Fruit fly (Drosophila melanogaster) whole organism, adult: Measurements from ENCODE around the gene Sfp24C1.

Experiments
- CG11617 ChIP-seq: fragments of 200-800 bp; sonication (Bioruptor generic); optimal IDR thresholded peaks from 2 replicates; lab custom pipeline; 2017; ENCODE audit warnings: mild to moderate bottlenecking, missing biosample characterization, missing genetic modification reagents, missing genetic modification characterization
- CG12768 ChIP-seq: fragments of 200-800 bp; sonication (Bioruptor generic); optimal IDR thresholded peaks from 2 replicates; lab custom pipeline; 2017; ENCODE audit warnings: missing biosample characterization, missing genetic modification characterization, mild to moderate bottlenecking, moderate library complexity, missing genetic modification reagents
- CG14711 ChIP-seq: fragments of 200-800 bp; sonication (Bioruptor generic); optimal IDR thresholded peaks from 2 replicates; lab custom pipeline; 2018; ENCODE audit warnings: missing biosample characterization, mild to moderate bottlenecking, missing genetic modification characterization, moderate library complexity
- CG1620 ChIP-seq: fragments of 200-800 bp; sonication (Bioruptor generic); optimal IDR thresholded peaks from 2 replicates; lab custom pipeline; 2016; ENCODE audit warnings: missing biosample characterization, missing genetic modification characterization
- CG33017 ChIP-seq: fragments of 200-800 bp; sonication (Bioruptor generic); optimal IDR thresholded peaks from 2 replicates; lab custom pipeline; 2018; ENCODE audit warnings: missing biosample characterization, mild to moderate bottlenecking, missing genetic modification characterization, moderate library complexity
- CG5204 ChIP-seq: fragments of 200-800 bp; sonication (Bioruptor generic); optimal IDR thresholded peaks from 2 replicates; lab custom pipeline; 2016; ENCODE audit warnings: missing biosample characterization, missing genetic modification characterization
- CG7045 ChIP-seq: fragments of 200-800 bp; sonication (Bioruptor generic); optimal IDR thresholded peaks from 2 replicates; lab custom pipeline; 2017; ENCODE audit warnings: missing biosample characterization, mild to moderate bottlenecking, missing genetic modification characterization
- CG7101 ChIP-seq: fragments of 200-800 bp; sonication (Bioruptor generic); optimal IDR thresholded peaks from 2 replicates; lab custom pipeline; 2018; ENCODE audit warnings: missing biosample characterization, mild to moderate bottlenecking, missing genetic modification characterization, moderate library complexity
- Clk ChIP-seq: fragments of 200-800 bp; sonication (Bioruptor generic); optimal IDR thresholded peaks from 2 replicates; lab custom pipeline; 2017; ENCODE audit warnings: missing biosample characterization, missing genetic modification characterization
- Crg-1 ChIP-seq: fragments of 200-800 bp; sonication (Bioruptor generic); optimal IDR thresholded peaks from 2 replicates; lab custom pipeline; 2016; ENCODE audit warnings: missing biosample characterization, missing genetic modification characterization
- Hr96 ChIP-seq: fragments of 200-800 bp; sonication (Bioruptor generic); optimal IDR thresholded peaks from 2 replicates; lab custom pipeline; 2016; ENCODE audit warnings: missing biosample characterization, missing genetic modification characterization
- Mnt ChIP-seq: fragments of 200-800 bp; sonication (Bioruptor generic); optimal IDR thresholded peaks from 2 replicates; lab custom pipeline; 2016; ENCODE audit warnings: missing biosample characterization, mild to moderate bottlenecking, missing genetic modification characterization
- bab1 ChIP-seq: fragments of 200-800 bp; sonication (Bioruptor generic); optimal IDR thresholded peaks from 3 replicates; lab custom pipeline; 2019; ENCODE audit warnings: missing biosample characterization, mild to moderate bottlenecking, missing genetic modification characterization, moderate library complexity
- cic ChIP-seq: fragments of 200-800 bp; sonication (Bioruptor generic); optimal IDR thresholded peaks from 2 replicates; lab custom pipeline; 2017; ENCODE audit warnings: missing biosample characterization, mild to moderate bottlenecking, missing genetic modification characterization, moderate library complexity
- cnc ChIP-seq, 2 experiments: fragments of >200 bp; optimal IDR thresholded peaks; 2 replicates each; lab custom pipeline; 2017
- kay ChIP-seq: fragments of 200-800 bp; sonication (Bioruptor generic); peaks from one replicate; lab custom pipeline; 2016; ENCODE audit warnings: missing biosample characterization, missing genetic modification characterization, borderline replicate concordance
- ovo ChIP-seq: fragments of 200-800 bp; sonication (Bioruptor generic); optimal IDR thresholded peaks from 2 replicates; lab custom pipeline; 2016; ENCODE audit warnings: missing biosample characterization, missing genetic modification characterization
- pad ChIP-seq: fragments of 200-800 bp; sonication (Bioruptor generic); optimal IDR thresholded peaks from 3 replicates; lab custom pipeline; 2017; ENCODE audit warnings: missing biosample characterization, missing genetic modification characterization, mild to moderate bottlenecking, moderate library complexity, missing genetic modification reagents
- tj ChIP-seq: fragments of 200-800 bp; sonication (Bioruptor generic); optimal IDR thresholded peaks from 3 replicates; lab custom pipeline; 2017; ENCODE audit warnings: missing biosample characterization, mild to moderate bottlenecking, missing genetic modification characterization, moderate library complexity
- toe ChIP-seq: fragments of 200-800 bp; sonication (Bioruptor generic); optimal IDR thresholded peaks from 2 replicates; lab custom pipeline; 2016; ENCODE audit warnings: missing biosample characterization, missing genetic modification characterization

Gene Sfp24C1

DNA sequence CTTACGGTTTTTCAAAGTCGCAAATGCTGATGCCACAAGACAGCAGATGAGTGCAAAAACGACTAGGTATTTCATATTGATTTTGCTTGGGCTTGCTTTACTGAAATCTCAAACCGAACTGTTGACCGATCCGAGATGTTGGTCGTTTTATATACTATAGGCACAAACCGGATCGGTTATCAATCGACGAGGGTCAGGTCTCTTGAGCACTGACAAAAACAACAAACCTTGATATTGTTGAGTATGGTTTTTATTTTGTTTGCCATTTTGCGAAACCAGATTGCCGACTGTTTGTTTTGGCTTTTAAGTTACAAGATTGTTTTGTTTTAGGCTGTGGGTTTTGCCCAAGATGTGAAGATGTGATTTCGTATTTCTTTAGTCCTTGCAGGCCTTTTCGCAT is 8.0 kb upstream of the Sfp24C1 start, which contains the start of gene CG16704:
Gene CG16704 (minus strand): TSS at position 122 of the 400 bp plus-strand sequence.
- TF ChIP-seq toe (GFP tag; lab: Kevin White, UChicago) = no peak
- TF ChIP-seq kay = no peak
- TF ChIP-seq cic (GFP tag; lab: Kevin White, UChicago) = no peak
- TF ChIP-seq CG1620 (GFP tag; lab: Kevin White, UChicago) = no peak
- no peak for TF ChIP-seq CG14711 (tag; lab: Kevin White, UChicago)
- TF ChIP-seq CG5204 (GFP tag; lab: Kevin White, UChicago) = no peak
- TF ChIP-seq CG7101 (tag; lab: Kevin White, UChicago) = no peak
- TF ChIP-seq Clk = no peak
- no peak for TF ChIP-seq CG12768
- no peak for TF ChIP-seq cnc (optimal IDR thresholded peaks at IDR 0.05; lab: Kevin White, UChicago)
- no peak for TF ChIP-seq ovo
- no peak for TF ChIP-seq CG33017 (tag; lab: Kevin White, UChicago)
- TF ChIP-seq Mnt (GFP tag; lab: Kevin White, UChicago) = no peak
- no peak for TF ChIP-seq CG7045 (GFP tag; lab: Kevin White, UChicago)
- no peak for TF ChIP-seq CG11617 (GFP tag; lab: Kevin White, UChicago)
- no peak for TF ChIP-seq Hr96
- no peak for TF ChIP-seq pad (GFP tag; lab: Kevin White, UChicago)
- TF ChIP-seq Crg-1 (GFP tag; lab: Kevin White, UChicago) = no peak

DNA sequence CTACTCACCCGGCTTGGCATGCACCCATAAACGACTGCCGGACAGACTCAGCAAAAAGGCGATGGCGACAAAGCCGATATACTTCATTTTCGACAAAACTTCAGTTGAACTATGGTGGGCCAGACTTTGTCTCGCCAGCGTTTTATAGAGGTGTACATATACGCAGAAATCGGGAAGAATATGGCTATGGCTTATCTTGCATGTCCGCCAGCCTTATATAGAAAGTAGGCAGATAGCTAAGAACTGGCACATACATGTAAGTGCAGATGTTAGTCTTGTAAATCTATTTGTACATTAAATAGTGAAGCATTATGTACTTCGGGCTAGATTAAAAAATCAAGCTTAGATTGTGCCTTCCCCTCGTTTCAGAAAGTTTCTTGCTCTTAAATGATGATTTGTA is 7.4 kb upstream of the Sfp24C1 start, which contains the start of gene CG3513:
Gene CG3513 (minus strand): TSS at position 101 of the 400 bp plus-strand sequence.
- TF ChIP-seq Clk (no peak), toe (GFP tag; lab: Kevin White, UChicago) (no peak), CG33017 (tag; lab: Kevin White, UChicago) (no peak), CG7045 (GFP tag; lab: Kevin White, UChicago) (no peak), CG7101 (tag; lab: Kevin White, UChicago) (no peak), Crg-1 (GFP tag; lab: Kevin White, UChicago) (no peak), Hr96 (no peak), CG12768 (no peak), cic (GFP tag; lab: Kevin White, UChicago) (no peak), Mnt (GFP tag; lab: Kevin White, UChicago) (no peak), tj (GFP tag; lab: Kevin White, UChicago) (no peak), pad (GFP tag; lab: Kevin White, UChicago) (no peak), CG11617 (GFP tag; lab: Kevin White, UChicago) (no peak), bab1 (GFP tag; lab: Kevin White, UChicago) (no peak), CG5204 (GFP tag; lab: Kevin White, UChicago) (no peak), cnc (optimal IDR thresholded peaks at IDR 0.05; lab: Kevin White, UChicago) (no peak), kay (no peak), ovo (no peak), CG14711 (tag; lab: Kevin White, UChicago) (no peak)

DNA sequence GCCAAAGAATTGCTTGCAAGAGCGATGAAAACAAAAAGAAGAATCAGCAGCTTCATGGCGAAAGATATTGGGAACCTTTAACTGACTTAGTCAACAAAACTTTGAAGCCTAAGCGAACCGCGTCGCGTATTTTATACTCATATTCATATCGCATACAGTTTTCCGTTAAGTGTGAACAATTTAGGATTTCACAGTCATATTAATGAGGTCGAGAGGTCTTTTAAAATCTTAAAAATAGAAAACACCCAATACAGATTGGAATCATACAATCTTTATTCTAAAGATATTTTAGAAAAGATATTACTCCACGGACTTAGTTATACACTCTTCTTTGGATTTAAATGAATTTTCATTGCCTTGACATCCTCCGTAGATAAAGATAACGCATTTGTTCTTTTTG is 6.7 kb upstream of the Sfp24C1 start, which contains the start of gene Acp24A4:
Gene Acp24A4 (minus strand): TSS at position 101 of the 400 bp plus-strand sequence.
- TF ChIP-seq Hr96 (no peak), tj (GFP tag; lab: Kevin White, UChicago) (no peak), CG1620 (GFP tag; lab: Kevin White, UChicago) (no peak), bab1 (GFP tag; lab: Kevin White, UChicago) (no peak), CG12768 (no peak)

DNA sequence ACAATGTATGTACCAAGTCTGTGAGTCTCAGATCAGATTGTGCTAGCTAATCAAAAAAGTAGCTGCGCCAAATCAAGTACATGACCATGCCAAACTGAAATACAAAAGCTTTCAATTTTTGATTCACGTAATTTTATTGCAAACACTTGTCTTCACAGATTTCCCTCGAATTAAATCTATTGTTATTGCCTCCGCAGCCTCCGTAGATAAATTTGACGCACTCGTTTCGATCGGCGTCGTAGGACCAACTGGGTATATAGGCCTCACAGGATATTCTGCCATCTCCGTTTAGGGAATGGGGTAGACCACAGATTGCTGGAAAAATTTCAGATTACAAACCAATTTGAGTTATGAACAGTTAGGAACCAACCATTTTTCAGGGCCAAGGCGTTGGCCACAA is 5.6 kb upstream of the Sfp24C1 start, which contains the start of gene CG43165:
Gene CG43165 (minus strand): TSS at position 101 of the 400 bp plus-strand sequence.
- no peak for TF ChIP-seq Crg-1 (GFP tag; lab: Kevin White, UChicago)
- TF ChIP-seq CG12768 = no peak
- TF ChIP-seq tj (GFP tag; lab: Kevin White, UChicago) = no peak
- no peak for TF ChIP-seq cnc (optimal IDR thresholded peaks at IDR 0.05; lab: Kevin White, UChicago)
- no peak for TF ChIP-seq ovo
- no peak for TF ChIP-seq bab1 (GFP tag; lab: Kevin White, UChicago)
- no peak for TF ChIP-seq CG7045 (GFP tag; lab: Kevin White, UChicago)
- no peak for TF ChIP-seq kay

DNA sequence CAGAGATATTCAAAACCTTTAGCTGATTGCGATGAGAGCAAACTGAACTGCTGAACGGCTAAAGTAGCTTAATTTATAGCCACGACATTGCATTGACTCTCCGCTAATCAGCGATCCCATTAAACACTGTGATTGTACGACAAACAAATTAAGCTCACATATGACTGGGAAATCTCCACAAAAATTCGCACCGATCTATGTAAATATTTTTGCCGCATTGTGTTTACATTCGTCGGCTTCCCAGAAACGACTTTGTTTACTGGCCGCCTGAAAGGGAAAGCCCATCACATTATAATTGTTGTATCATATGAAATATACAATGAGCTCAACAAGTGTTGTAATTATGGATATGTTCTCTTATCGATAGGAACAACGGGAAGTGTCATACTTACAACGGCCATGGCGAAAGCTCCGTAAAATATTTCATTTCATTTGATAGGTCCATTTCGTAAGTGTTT is 5.1 kb upstream of the Sfp24C1 start, which contains the start of gene CG16713:
Gene CG16713 (minus strand): TSS at position 51 of the 458 bp plus-strand sequence.
- peak; percentile 25 for TF ChIP-seq cic (GFP tag; lab: Kevin White, UChicago)
- peak; percentile 36 for TF ChIP-seq kay
- no peak for TF ChIP-seq Mnt (GFP tag; lab: Kevin White, UChicago)

DNA sequence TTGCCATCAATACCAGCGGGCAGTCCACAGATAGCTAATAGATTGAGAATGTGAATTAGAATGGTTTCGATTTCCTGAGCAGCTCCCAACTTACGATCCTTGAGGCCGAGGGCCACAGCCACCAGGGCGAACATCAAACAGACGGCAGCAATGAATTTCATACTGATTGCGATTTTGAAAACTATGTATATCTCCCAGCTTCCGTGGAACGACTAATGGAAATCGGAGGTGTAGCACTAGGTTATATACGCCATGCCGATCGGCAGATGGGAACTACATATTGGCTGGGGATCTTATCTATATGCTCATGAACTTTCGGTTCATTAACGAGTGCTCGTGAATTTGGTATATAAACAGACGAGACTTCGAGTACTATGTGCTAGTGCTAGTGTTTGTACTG is 4.0 kb upstream of the Sfp24C1 start, which contains the start of gene IM33:
Gene IM33 (minus strand): TSS at position 221 of the 400 bp plus-strand sequence.
- peak; percentile 27 for TF ChIP-seq cic (GFP tag; lab: Kevin White, UChicago)
- TF ChIP-seq kay = no peak
- TF ChIP-seq Clk = no peak

DNA sequence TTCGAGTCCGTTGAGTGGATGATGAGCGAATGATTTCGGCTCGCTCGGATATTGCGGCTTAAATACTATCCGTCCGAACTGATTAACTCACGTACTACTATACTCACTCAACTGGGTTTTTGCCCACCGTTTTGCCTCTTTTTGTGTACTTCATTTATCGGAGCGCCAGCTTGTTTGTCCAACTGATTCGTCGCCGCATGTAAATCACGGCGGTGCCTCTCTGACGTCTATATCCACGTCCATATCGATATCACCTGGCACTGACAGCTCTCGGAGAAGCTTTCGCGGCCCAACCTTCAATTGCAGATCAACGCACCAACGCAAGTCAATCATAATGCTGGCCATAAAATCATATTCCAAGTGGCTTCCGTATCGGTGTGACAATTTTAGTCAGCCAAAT is 2.7 kb upstream of the Sfp24C1 start, which contains the start of gene CG3604:
Gene CG3604 (minus strand): TSS at position 101 of the 400 bp plus-strand sequence.
- TF ChIP-seq cnc (optimal IDR thresholded peaks at IDR 0.05; lab: Kevin White, UChicago) (no peak), bab1 (GFP tag; lab: Kevin White, UChicago) (no peak), toe (GFP tag; lab: Kevin White, UChicago) (no peak)
